Fruit fly (Drosophila melanogaster) whole organism: ENCODE results near the gene CG10598.

Experiments
- EcR ChIP-seq, 2 experiments: fragments of >200 bp; optimal IDR thresholded peaks; 2 replicates each; lab custom pipeline; 2017; ENCODE audit warnings: missing biosample characterization in 2 of 2, missing genetic modification characterization in 2 of 2, missing genetic modification reagents in 2 of 2
- pan ChIP-seq: fragments of >200 bp; optimal IDR thresholded peaks from 2 replicates; lab custom pipeline; 2017
- psq ChIP-seq: fragments of >200 bp; optimal IDR thresholded peaks from 2 replicates; lab custom pipeline; 2017
- usp ChIP-seq: fragments of >200 bp; optimal IDR thresholded peaks from 2 replicates; lab custom pipeline; 2017; ENCODE audit warnings: missing biosample characterization, missing genetic modification characterization, mixed read lengths

DNA sequence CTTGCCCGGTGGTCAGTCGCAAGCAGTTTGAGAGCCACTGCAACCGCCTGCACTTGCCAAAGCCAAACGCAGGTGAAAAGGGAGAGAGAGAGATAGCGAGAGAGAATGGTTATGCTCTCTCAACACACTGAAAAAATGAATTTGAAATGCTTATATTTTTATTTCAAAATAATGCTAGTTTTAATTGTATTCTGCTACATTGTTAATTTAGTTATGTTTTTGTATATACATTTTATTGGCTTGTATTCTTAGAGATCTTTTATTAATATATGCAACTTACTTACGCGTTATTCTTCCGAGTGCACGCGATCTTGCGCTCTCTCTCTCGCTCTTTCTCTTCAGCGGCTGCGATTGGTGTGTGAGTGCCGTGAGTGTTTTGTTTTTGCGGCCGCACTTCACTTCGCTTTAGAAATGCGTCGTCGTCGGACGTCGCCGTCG is 48.2 kb downstream of the CG10598 start:
- TF ChIP-seq EcR (GFP tag; optimal IDR thresholded peaks at IDR 0.05; lab: Kevin White, UChicago) (no peak), usp (GFP tag; lab: Kevin White, UChicago) (no peak), psq (no peak), pan (no peak)
